Worm (Caenorhabditis elegans) whole organism, L2 larva: ENCODE data around the gene C03B1.9.

ENCODE experiments used
- R02D3.7 ChIP-seq: fragments of 150-350 bp; optimal IDR thresholded peaks from 2 replicates; lab custom pipeline; 2014; ENCODE audit warnings: missing biosample characterization, missing genetic modification characterization
- alr-1 ChIP-seq: fragments of 150-350 bp; optimal IDR thresholded peaks from 2 replicates; lab custom pipeline; 2014; ENCODE audit warnings: missing biosample characterization, missing genetic modification characterization
- ama-1 ChIP-seq: fragments of 150-350 bp; optimal IDR thresholded peaks from 2 replicates; lab custom pipeline; 2018; ENCODE audit warnings: inconsistent platforms
- blmp-1 ChIP-seq: sonication (generic microtip); optimal IDR thresholded peaks from 2 replicates; lab custom pipeline; 2017; ENCODE audit warnings: missing genetic modification characterization, mild to moderate bottlenecking, missing compliant biosample characterization, antibody characterized with exemption, moderate library complexity; ENCODE audit not compliant: insufficient read depth
- ceh-16 ChIP-seq: fragments of 150-350 bp; optimal IDR thresholded peaks from 2 replicates; lab custom pipeline; 2014; ENCODE audit warnings: missing biosample characterization, missing genetic modification characterization
- ceh-82 ChIP-seq: fragments of 150-350 bp; optimal IDR thresholded peaks from 2 replicates; lab custom pipeline; 2014; ENCODE audit warnings: missing biosample characterization, missing genetic modification characterization
- elt-3 ChIP-seq: sonication (generic microtip); optimal IDR thresholded peaks from 2 replicates; lab custom pipeline; 2017; ENCODE audit warnings: missing biosample characterization, missing genetic modification characterization
- mdl-1 ChIP-seq, 2 experiments: fragments of 150-350 bp in 1 of 2; sonication (generic microtip) in 1 of 2; optimal IDR thresholded peaks; 2 replicates each; lab custom pipeline; 2017; ENCODE audit warnings: missing biosample characterization in 2 of 2, missing genetic modification characterization in 2 of 2
- nhr-23 ChIP-seq: fragments of 150-350 bp; optimal IDR thresholded peaks from 2 replicates; lab custom pipeline; 2014; ENCODE audit warnings: missing biosample characterization, missing genetic modification reagents, missing genetic modification characterization

DNA sequence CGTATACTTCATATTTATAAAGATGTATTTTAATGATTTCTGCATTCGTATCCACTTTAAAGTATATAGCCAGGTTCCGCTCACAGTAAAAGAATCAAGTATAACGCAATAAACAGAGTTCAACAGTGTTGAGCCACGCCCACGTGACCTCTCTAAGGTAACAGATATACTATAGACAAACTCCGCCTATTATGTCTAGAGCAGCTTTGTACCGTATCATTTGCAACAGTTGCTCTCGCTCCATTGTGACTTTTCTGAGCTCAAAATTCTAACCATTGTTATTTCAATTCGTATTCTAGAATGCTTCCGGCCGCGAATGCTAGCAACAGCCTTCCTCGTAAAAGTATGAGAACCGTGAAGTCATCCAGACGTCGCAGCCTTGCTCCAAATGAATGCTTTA is 26.4 kb upstream of the C03B1.9 start, which contains the start of gene C03B1.17:
- TF ChIP-seq ama-1 (lab: Kevin White, UChicago) = no peak
- TF ChIP-seq R02D3.7 (tag; lab: Kevin White, UChicago) = no peak
- TF ChIP-seq elt-3 = no peak
- TF ChIP-seq nhr-23 (tag; lab: Kevin White, UChicago) = no peak
- no peak for TF ChIP-seq alr-1 (tag; lab: Kevin White, UChicago)
- TF ChIP-seq mdl-1 (tag; optimal IDR thresholded peaks at IDR 0.05; lab: Kevin White, UChicago) = no peak
- no peak for TF ChIP-seq blmp-1 (tag; lab: Kevin White, UChicago)
- TF ChIP-seq ceh-16 (tag; lab: Kevin White, UChicago) = no peak
- TF ChIP-seq ceh-82 = no peak
